Worm (Caenorhabditis elegans): ENCODE measurements around the gene nhr-39.
A peak's percentile ranks its signal among the peaks of the same experiment; 100 is the strongest.

Gene nhr-39

ce11 chrV:9262708-9263107 lies 40.4 kb upstream of the nhr-39 start:
- TF ChIP-seq nhr-80 (tag; optimal IDR thresholded peaks at IDR 0.05): peak; percentile 10
- TF ChIP-seq bed-2 (GFP tag; IDR thresholded peaks at IDR 0.05): no peak
- TF ChIP-seq pha-4 (tag; optimal IDR thresholded peaks at IDR 0.05): no peak

- no peak for TF ChIP-seq rec-8 (tag; optimal IDR thresholded peaks at IDR 0.05)
- no peak for TF ChIP-seq nfya-2 (GFP tag; IDR thresholded peaks at IDR 0.05)
- no peak for TF ChIP-seq lin-40 (tag; optimal IDR thresholded peaks at IDR 0.05)
- TF ChIP-seq tbx-9 (tag; optimal IDR thresholded peaks at IDR 0.05; ENCODE audit: borderline replicate concordance): no peak
- TF ChIP-seq ztf-3 (GFP tag; optimal IDR thresholded peaks at IDR 0.05): no peak
- no peak for TF ChIP-seq lir-1 (GFP tag; conservative IDR thresholded peaks at IDR 0.05)
- no peak for TF ChIP-seq bed-2 (GFP tag; IDR thresholded peaks at IDR 0.05)
- no peak for TF ChIP-seq T26A5.8 (tag; optimal IDR thresholded peaks at IDR 0.05)
- TF ChIP-seq mel-28 (tag; optimal IDR thresholded peaks at IDR 0.05; ENCODE audit: borderline replicate concordance): no peak
- no peak for TF ChIP-seq ceh-79 (tag; optimal IDR thresholded peaks at IDR 0.05)
- TF ChIP-seq mcd-1 (GFP tag; IDR thresholded peaks at IDR 0.05): no peak
- no peak for TF ChIP-seq egrh-3 (GFP tag; IDR thresholded peaks at IDR 0.05)
Observed at ce11 chrV:9266399-9266798, 36.7 kb upstream of the nhr-39 start, which contains the start of gene slc-17.7. Gene slc-17.7, minus strand, starts transcription at chrV:9266499.

ce11 chrV:9268202-9268601 lies 34.9 kb upstream of the nhr-39 start:
- no peak for TF ChIP-seq F57C9.4 (tag; optimal IDR thresholded peaks at IDR 0.05)
- TF ChIP-seq T26A5.8 (tag; optimal IDR thresholded peaks at IDR 0.05): no peak
- TF ChIP-seq F52B5.7 (tag; optimal IDR thresholded peaks at IDR 0.05): no peak

ce11 chrV:9270442-9270841 lies 32.7 kb upstream of the nhr-39 start:
- TF ChIP-seq C06A6.2 (GFP tag; conservative IDR thresholded peaks at IDR 0.05): no peak
- peak; percentile 6 for TF ChIP-seq K12H6.12 (tag; optimal IDR thresholded peaks at IDR 0.05)
- TF ChIP-seq somi-1 (GFP tag; optimal IDR thresholded peaks at IDR 0.05): peak; percentile 25

- TF ChIP-seq B0336.3 (GFP tag; IDR thresholded peaks at IDR 0.05): no peak
- no peak for TF ChIP-seq bed-1 (GFP tag; IDR thresholded peaks at IDR 0.05)
- no peak for TF ChIP-seq ceh-79 (tag; optimal IDR thresholded peaks at IDR 0.05)
- no peak for TF ChIP-seq lsy-27 (tag; optimal IDR thresholded peaks at IDR 0.05; ENCODE audit: borderline replicate concordance, insufficient read depth)
- TF ChIP-seq ceh-27 (GFP tag; optimal IDR thresholded peaks at IDR 0.05): no peak
- TF ChIP-seq zim-3 (tag; optimal IDR thresholded peaks at IDR 0.05): no peak
- no peak for TF ChIP-seq unc-130 (GFP tag; optimal IDR thresholded peaks at IDR 0.05)
- no peak for TF ChIP-seq lin-35 (GFP tag; optimal IDR thresholded peaks at IDR 0.05)
- no peak for TF ChIP-seq efl-1 (GFP tag; optimal IDR thresholded peaks at IDR 0.05)
- TF ChIP-seq let-607 (tag; optimal IDR thresholded peaks at IDR 0.05): no peak
- no peak for TF ChIP-seq tbx-9 (tag; optimal IDR thresholded peaks at IDR 0.05; ENCODE audit: borderline replicate concordance)
Observed at ce11 chrV:9271835-9272234, 31.3 kb upstream of the nhr-39 start.

ce11 chrV:9272624-9273023 lies 30.5 kb upstream of the nhr-39 start:
- TF ChIP-seq Y53G8AR.9 (GFP tag; conservative IDR thresholded peaks at IDR 0.05) (no peak), attf-3 (GFP tag; conservative IDR thresholded peaks at IDR 0.05) (no peak), unc-62 (GFP tag; optimal IDR thresholded peaks at IDR 0.05) (no peak), ztf-18 (tag; optimal IDR thresholded peaks at IDR 0.05) (no peak), madf-6 (GFP tag; IDR thresholded peaks at IDR 0.05) (no peak), egrh-3 (GFP tag; IDR thresholded peaks at IDR 0.05) (no peak), ztf-25 (GFP tag; IDR thresholded peaks at IDR 0.05) (no peak), aptf-3 (GFP tag; IDR thresholded peaks at IDR 0.05) (no peak), B0035.1 (tag; optimal IDR thresholded peaks at IDR 0.05) (no peak)
